Fruit fly (Drosophila melanogaster): ENCODE results near the gene Ravus.

Ravus gene

DNA sequence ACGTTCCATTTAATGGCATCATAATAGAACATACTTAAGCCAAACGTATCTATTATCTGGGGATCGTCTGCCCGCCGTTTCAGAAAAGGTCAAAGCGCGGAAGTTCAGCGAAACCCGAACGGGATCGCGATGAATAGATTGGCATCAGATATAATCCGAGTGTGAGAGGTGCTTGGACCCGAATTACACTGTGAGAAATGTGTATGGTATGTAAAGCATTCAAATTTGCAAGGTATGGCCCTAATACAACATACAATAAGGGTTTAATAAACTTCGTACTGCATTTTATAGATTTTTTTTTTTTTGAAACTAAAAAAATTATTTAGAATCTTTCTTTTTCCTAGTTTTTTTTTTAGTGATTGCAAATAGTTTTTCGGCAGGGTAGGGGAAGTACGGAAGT, 45.1 kb downstream of the Ravus start (continued):
- TF ChIP-seq GATAe (GFP tag; conservative IDR thresholded peaks at IDR 0.05): no peak
- no peak for TF ChIP-seq Gug (GFP tag; IDR thresholded peaks at IDR 0.05)
- TF ChIP-seq CG4617 (GFP tag; optimal IDR thresholded peaks at IDR 0.05; ENCODE audit: borderline replicate concordance): no peak
- no peak for TF ChIP-seq hth (optimal IDR thresholded peaks at IDR 0.05)
- TF ChIP-seq CG1792 (GFP tag; optimal IDR thresholded peaks at IDR 0.05): no peak
- no peak for TF ChIP-seq CG3407 (GFP tag; optimal IDR thresholded peaks at IDR 0.05)
- no peak for TF ChIP-seq Opbp (GFP tag; IDR thresholded peaks at IDR 0.05; ENCODE audit: partially characterized antibody)
- TF ChIP-seq tio (GFP tag; optimal IDR thresholded peaks at IDR 0.05): no peak
- TF ChIP-seq CG10565 (GFP tag; optimal IDR thresholded peaks at IDR 0.05): no peak
- no peak for TF ChIP-seq Drgx (GFP tag; IDR thresholded peaks at IDR 0.05)
- no peak for TF ChIP-seq CG11695 (GFP tag; IDR thresholded peaks at IDR 0.05)
- no peak for TF ChIP-seq toy (GFP tag; IDR thresholded peaks at IDR 0.05)
- TF ChIP-seq disco-r (GFP tag; optimal IDR thresholded peaks at IDR 0.05): no peak
- TF ChIP-seq BEAF-32 (GFP tag; optimal IDR thresholded peaks at IDR 0.05): no peak
- TF ChIP-seq CG13775 (GFP tag; optimal IDR thresholded peaks at IDR 0.05): no peak
- TF ChIP-seq tup (GFP tag; optimal IDR thresholded peaks at IDR 0.05): no peak
- no peak for TF ChIP-seq CG33557 (GFP tag; optimal IDR thresholded peaks at IDR 0.05)
- TF ChIP-seq run (tag; optimal IDR thresholded peaks at IDR 0.05): no peak
- no peak for TF ChIP-seq lov (optimal IDR thresholded peaks at IDR 0.05)
- no peak for TF ChIP-seq lov (GFP tag; IDR thresholded peaks at IDR 0.05)
- no peak for TF ChIP-seq crc (GFP tag; optimal IDR thresholded peaks at IDR 0.05)
- TF ChIP-seq sob (GFP tag; IDR thresholded peaks at IDR 0.05): 0 out of 2 replicates have a peak, but pooled peaks have one; percentile 35
- no peak for TF ChIP-seq Fer2 (tag; optimal IDR thresholded peaks at IDR 0.05)
- no peak for TF ChIP-seq vfl (GFP tag; optimal IDR thresholded peaks at IDR 0.05)
- TF ChIP-seq sim (GFP tag; IDR thresholded peaks at IDR 0.05): no peak
- no peak for TF ChIP-seq gt (GFP tag; IDR thresholded peaks at IDR 0.05)
- no peak for TF ChIP-seq HLH54F (GFP tag; optimal IDR thresholded peaks at IDR 0.05)
- TF ChIP-seq pum (GFP tag; optimal IDR thresholded peaks at IDR 0.05): no peak
- no peak for TF ChIP-seq CG10321 (GFP tag; IDR thresholded peaks at IDR 0.05)
- TF ChIP-seq CG17912 (GFP tag; optimal IDR thresholded peaks at IDR 0.05): no peak
- TF ChIP-seq ro (GFP tag; IDR thresholded peaks at IDR 0.05): no peak
- TF ChIP-seq Sox102F (GFP tag; optimal IDR thresholded peaks at IDR 0.05): no peak
- peak; percentile 46 for TF ChIP-seq Ada2b (GFP tag; IDR thresholded peaks at IDR 0.05)
- no peak for TF ChIP-seq CG15514 (GFP tag; optimal IDR thresholded peaks at IDR 0.05)
- no peak for TF ChIP-seq CG8359 (GFP tag; optimal IDR thresholded peaks at IDR 0.05; ENCODE audit: borderline replicate concordance)
- no peak for TF ChIP-seq Dref (GFP tag; IDR thresholded peaks at IDR 0.05)
- no peak for TF ChIP-seq ac (GFP tag; optimal IDR thresholded peaks at IDR 0.05)
- TF ChIP-seq CG6254 (GFP tag; optimal IDR thresholded peaks at IDR 0.05): no peak
- TF ChIP-seq org-1 (GFP tag; optimal IDR thresholded peaks at IDR 0.05): no peak
- TF ChIP-seq CG14050 (GFP tag; IDR thresholded peaks at IDR 0.05): no peak
- TF ChIP-seq mirr (GFP tag; optimal IDR thresholded peaks at IDR 0.05): no peak
- TF ChIP-seq Fer1 (GFP tag; optimal IDR thresholded peaks at IDR 0.05): no peak
- no peak for TF ChIP-seq esg (GFP tag; conservative IDR thresholded peaks at IDR 0.05)
- TF ChIP-seq CG17385 (GFP tag; optimal IDR thresholded peaks at IDR 0.05): no peak
- TF ChIP-seq br (optimal IDR thresholded peaks at IDR 0.05): no peak
- peak; percentile 55; the same call in 1 of the 2 replicates for TF ChIP-seq al (GFP tag; IDR thresholded peaks at IDR 0.05)
- no peak for TF ChIP-seq mld (GFP tag; IDR thresholded peaks at IDR 0.05; ENCODE audit: partially characterized antibody)
- TF ChIP-seq Dip2 (GFP tag; IDR thresholded peaks at IDR 0.05): no peak
- peak; percentile 5 for TF ChIP-seq grn (GFP tag; optimal IDR thresholded peaks at IDR 0.05)
- no peak for TF ChIP-seq sug (tag; optimal IDR thresholded peaks at IDR 0.05)
- no peak for TF ChIP-seq CG4360 (GFP tag; IDR thresholded peaks at IDR 0.05)
- no peak for TF ChIP-seq CG12744 (GFP tag; optimal IDR thresholded peaks at IDR 0.05)
- TF ChIP-seq sima (GFP tag; optimal IDR thresholded peaks at IDR 0.05): no peak
